Fruit fly (Drosophila melanogaster) whole organism, adult: Measurements from ENCODE around the gene Nsun5.
A peak's percentile ranks its signal among the peaks of the same experiment; 100 is the strongest.

Experiments used
- CG11617 ChIP-seq: fragments of 200-800 bp; sonication (Bioruptor generic); optimal IDR thresholded peaks from 2 replicates; lab custom pipeline; 2017; ENCODE audit warnings: mild to moderate bottlenecking, missing biosample characterization, missing genetic modification reagents, missing genetic modification characterization
- CG12768 ChIP-seq: fragments of 200-800 bp; sonication (Bioruptor generic); optimal IDR thresholded peaks from 2 replicates; lab custom pipeline; 2017; ENCODE audit warnings: missing biosample characterization, missing genetic modification characterization, mild to moderate bottlenecking, moderate library complexity, missing genetic modification reagents
- CG14711 ChIP-seq: fragments of 200-800 bp; sonication (Bioruptor generic); optimal IDR thresholded peaks from 2 replicates; lab custom pipeline; 2018; ENCODE audit warnings: missing biosample characterization, mild to moderate bottlenecking, missing genetic modification characterization, moderate library complexity
- CG1620 ChIP-seq: fragments of 200-800 bp; sonication (Bioruptor generic); optimal IDR thresholded peaks from 2 replicates; lab custom pipeline; 2016; ENCODE audit warnings: missing biosample characterization, missing genetic modification characterization
- CG33017 ChIP-seq: fragments of 200-800 bp; sonication (Bioruptor generic); optimal IDR thresholded peaks from 2 replicates; lab custom pipeline; 2018; ENCODE audit warnings: missing biosample characterization, mild to moderate bottlenecking, missing genetic modification characterization, moderate library complexity
- CG5204 ChIP-seq: fragments of 200-800 bp; sonication (Bioruptor generic); optimal IDR thresholded peaks from 2 replicates; lab custom pipeline; 2016; ENCODE audit warnings: missing biosample characterization, missing genetic modification characterization
- CG7045 ChIP-seq: fragments of 200-800 bp; sonication (Bioruptor generic); optimal IDR thresholded peaks from 2 replicates; lab custom pipeline; 2017; ENCODE audit warnings: missing biosample characterization, mild to moderate bottlenecking, missing genetic modification characterization
- CG7101 ChIP-seq: fragments of 200-800 bp; sonication (Bioruptor generic); optimal IDR thresholded peaks from 2 replicates; lab custom pipeline; 2018; ENCODE audit warnings: missing biosample characterization, mild to moderate bottlenecking, missing genetic modification characterization, moderate library complexity
- Clk ChIP-seq: fragments of 200-800 bp; sonication (Bioruptor generic); optimal IDR thresholded peaks from 2 replicates; lab custom pipeline; 2017; ENCODE audit warnings: missing biosample characterization, missing genetic modification characterization
- Crg-1 ChIP-seq: fragments of 200-800 bp; sonication (Bioruptor generic); optimal IDR thresholded peaks from 2 replicates; lab custom pipeline; 2016; ENCODE audit warnings: missing biosample characterization, missing genetic modification characterization
- Hr96 ChIP-seq: fragments of 200-800 bp; sonication (Bioruptor generic); optimal IDR thresholded peaks from 2 replicates; lab custom pipeline; 2016; ENCODE audit warnings: missing biosample characterization, missing genetic modification characterization
- Mnt ChIP-seq: fragments of 200-800 bp; sonication (Bioruptor generic); optimal IDR thresholded peaks from 2 replicates; lab custom pipeline; 2016; ENCODE audit warnings: missing biosample characterization, mild to moderate bottlenecking, missing genetic modification characterization
- bab1 ChIP-seq: fragments of 200-800 bp; sonication (Bioruptor generic); optimal IDR thresholded peaks from 3 replicates; lab custom pipeline; 2019; ENCODE audit warnings: missing biosample characterization, mild to moderate bottlenecking, missing genetic modification characterization, moderate library complexity
- cic ChIP-seq: fragments of 200-800 bp; sonication (Bioruptor generic); optimal IDR thresholded peaks from 2 replicates; lab custom pipeline; 2017; ENCODE audit warnings: missing biosample characterization, mild to moderate bottlenecking, missing genetic modification characterization, moderate library complexity
- cnc ChIP-seq, 2 experiments: fragments of >200 bp; optimal IDR thresholded peaks; 2 replicates each; lab custom pipeline; 2017
- kay ChIP-seq: fragments of 200-800 bp; sonication (Bioruptor generic); peaks from one replicate; lab custom pipeline; 2016; ENCODE audit warnings: missing biosample characterization, missing genetic modification characterization, borderline replicate concordance
- ovo ChIP-seq: fragments of 200-800 bp; sonication (Bioruptor generic); optimal IDR thresholded peaks from 2 replicates; lab custom pipeline; 2016; ENCODE audit warnings: missing biosample characterization, missing genetic modification characterization
- pad ChIP-seq: fragments of 200-800 bp; sonication (Bioruptor generic); optimal IDR thresholded peaks from 3 replicates; lab custom pipeline; 2017; ENCODE audit warnings: missing biosample characterization, missing genetic modification characterization, mild to moderate bottlenecking, moderate library complexity, missing genetic modification reagents
- tj ChIP-seq: fragments of 200-800 bp; sonication (Bioruptor generic); optimal IDR thresholded peaks from 3 replicates; lab custom pipeline; 2017; ENCODE audit warnings: missing biosample characterization, mild to moderate bottlenecking, missing genetic modification characterization, moderate library complexity
- toe ChIP-seq: fragments of 200-800 bp; sonication (Bioruptor generic); optimal IDR thresholded peaks from 2 replicates; lab custom pipeline; 2016; ENCODE audit warnings: missing biosample characterization, missing genetic modification characterization

Nsun5 gene

DNA sequence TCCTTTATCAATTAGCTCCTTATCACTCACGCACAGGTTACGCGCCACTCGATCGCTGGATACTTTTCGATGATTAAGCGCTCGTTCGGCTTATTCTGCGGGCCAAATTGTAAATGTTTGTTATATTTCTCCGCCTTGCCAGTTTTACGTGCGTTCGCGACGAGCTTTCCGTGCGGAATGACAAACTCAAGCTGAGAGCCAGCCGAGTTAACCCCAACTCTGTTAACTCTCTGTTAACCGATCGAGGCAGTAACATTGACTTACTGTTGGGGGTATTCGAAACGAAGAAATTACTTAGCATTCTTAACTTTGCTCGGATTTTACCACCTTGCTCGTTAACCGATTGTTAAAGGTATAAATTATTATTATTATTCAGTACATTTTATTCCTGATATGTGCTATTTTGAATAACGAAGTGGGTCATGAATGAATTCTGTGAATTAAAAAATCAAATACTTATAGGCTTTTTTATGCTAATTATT lies 8.6 kb downstream of the Nsun5 start, which contains the start of gene CG5835:
Gene CG5835 (minus strand): TSS at position 185 of the 482 bp plus-strand sequence.
- TF ChIP-seq kay (GFP tag; lab: Kevin White, UChicago): peak; percentile 82
- no peak for TF ChIP-seq CG12768 (GFP tag; lab: Kevin White, UChicago)
- TF ChIP-seq CG14711 (tag; lab: Kevin White, UChicago): peak; percentile 3
- no peak for TF ChIP-seq toe (GFP tag; lab: Kevin White, UChicago)
- no peak for TF ChIP-seq CG7045 (GFP tag; lab: Kevin White, UChicago)
- peak; percentile 58 for TF ChIP-seq Mnt
- peak; percentile 34 for TF ChIP-seq CG7101 (tag; lab: Kevin White, UChicago)
- no peak for TF ChIP-seq ovo (GFP tag; lab: Kevin White, UChicago)
- TF ChIP-seq bab1 (GFP tag; lab: Kevin White, UChicago): peak; percentile 46
- TF ChIP-seq CG33017 (tag; lab: Kevin White, UChicago): no peak
- no peak for TF ChIP-seq Crg-1 (GFP tag; lab: Kevin White, UChicago)
- TF ChIP-seq Hr96 (GFP tag; lab: Kevin White, UChicago): no peak
- TF ChIP-seq cnc (optimal IDR thresholded peaks at IDR 0.05; lab: Kevin White, UChicago): no peak
- TF ChIP-seq Clk: no peak
- peak; percentile 15 for TF ChIP-seq CG11617 (GFP tag; lab: Kevin White, UChicago)
- TF ChIP-seq pad (GFP tag; lab: Kevin White, UChicago): peak; percentile 11
- TF ChIP-seq tj (GFP tag; lab: Kevin White, UChicago): peak; percentile 62
- peak; percentile 36 for TF ChIP-seq CG1620 (GFP tag; lab: Kevin White, UChicago)
- no peak for TF ChIP-seq CG5204
- no peak for TF ChIP-seq cic (GFP tag; lab: Kevin White, UChicago)

DNA sequence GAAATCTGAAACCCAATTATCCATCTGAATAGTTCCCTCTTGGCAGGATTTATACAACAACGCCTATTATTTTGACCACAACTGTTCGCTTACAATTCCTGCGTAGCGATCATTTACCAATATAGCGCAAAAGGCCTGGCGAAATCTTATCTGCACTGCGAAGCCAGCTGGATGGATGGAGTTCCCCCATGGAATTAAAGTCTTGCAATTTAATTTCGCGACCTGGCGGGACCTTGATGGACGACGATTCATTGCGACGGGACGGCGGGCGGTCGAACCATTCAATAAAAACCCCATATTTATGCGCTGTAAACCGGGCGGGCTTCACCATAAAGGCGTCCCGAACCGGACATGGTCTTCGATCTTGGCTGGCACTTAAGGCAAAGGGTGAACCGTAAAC lies 9.3 kb downstream of the Nsun5 start:
- no peak for TF ChIP-seq cnc (optimal IDR thresholded peaks at IDR 0.05; lab: Kevin White, UChicago)
- TF ChIP-seq Mnt: no peak
- no peak for TF ChIP-seq CG11617 (GFP tag; lab: Kevin White, UChicago)
- no peak for TF ChIP-seq Hr96 (GFP tag; lab: Kevin White, UChicago)
- TF ChIP-seq CG33017 (tag; lab: Kevin White, UChicago): no peak
- TF ChIP-seq CG5204: no peak
- no peak for TF ChIP-seq bab1 (GFP tag; lab: Kevin White, UChicago)
- TF ChIP-seq CG12768 (GFP tag; lab: Kevin White, UChicago): no peak
- no peak for TF ChIP-seq tj (GFP tag; lab: Kevin White, UChicago)
- TF ChIP-seq Clk: no peak
- TF ChIP-seq toe (GFP tag; lab: Kevin White, UChicago): no peak
- no peak for TF ChIP-seq CG1620 (GFP tag; lab: Kevin White, UChicago)
- TF ChIP-seq CG7045 (GFP tag; lab: Kevin White, UChicago): no peak
- no peak for TF ChIP-seq CG14711 (tag; lab: Kevin White, UChicago)
- TF ChIP-seq kay (GFP tag; lab: Kevin White, UChicago): no peak
- TF ChIP-seq Crg-1 (GFP tag; lab: Kevin White, UChicago): no peak
- TF ChIP-seq ovo (GFP tag; lab: Kevin White, UChicago): no peak

DNA sequence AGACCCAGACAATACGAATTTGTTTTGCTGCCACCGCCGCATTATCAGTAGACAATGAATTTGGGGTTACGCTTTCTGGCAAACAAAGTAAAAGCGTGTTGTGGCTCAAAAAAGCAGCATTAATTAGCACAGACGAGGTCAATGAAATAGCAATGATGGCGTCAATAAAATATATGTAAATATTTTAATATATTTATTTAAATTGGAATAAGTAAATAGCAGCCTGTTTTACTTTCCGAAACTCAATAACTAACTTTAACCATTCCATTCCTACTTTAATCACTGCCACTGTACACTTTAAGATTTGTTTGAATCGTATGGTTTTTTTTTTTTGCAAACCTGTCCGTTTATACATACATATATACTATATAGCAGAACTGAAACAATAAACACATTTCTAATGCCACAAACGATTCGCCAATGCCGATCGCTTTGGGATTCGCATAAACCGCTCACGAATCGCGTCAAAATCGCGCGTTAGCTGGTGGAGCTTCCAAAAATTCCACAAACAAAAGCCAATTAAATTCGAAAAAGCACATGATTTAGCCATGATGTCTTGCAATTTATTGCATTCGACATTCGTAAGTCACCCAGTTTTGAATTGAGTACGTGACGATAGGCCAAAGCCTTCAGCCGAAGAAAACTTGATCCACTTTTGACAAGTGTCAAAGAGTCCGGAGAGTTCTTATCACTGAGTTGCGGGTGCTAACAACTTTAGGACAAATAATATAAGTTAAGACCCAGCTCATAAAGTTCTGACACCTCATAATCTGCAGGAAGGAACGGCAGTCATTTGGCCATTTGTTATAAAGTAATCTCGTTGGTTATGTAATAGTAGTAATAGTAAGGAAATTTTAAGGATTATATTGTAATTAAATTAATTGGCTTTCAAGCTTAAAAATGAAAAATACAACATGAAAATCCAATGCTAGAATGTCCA lies 10.0 kb downstream of the Nsun5 start:
- peak; percentile 19 for TF ChIP-seq CG33017 (tag; lab: Kevin White, UChicago)
- TF ChIP-seq kay (GFP tag; lab: Kevin White, UChicago): peak; percentile 69
- TF ChIP-seq CG7045 (GFP tag; lab: Kevin White, UChicago): no peak
- TF ChIP-seq pad (GFP tag; lab: Kevin White, UChicago): no peak
- no peak for TF ChIP-seq cnc (optimal IDR thresholded peaks at IDR 0.05; lab: Kevin White, UChicago)
- TF ChIP-seq CG14711 (tag; lab: Kevin White, UChicago): no peak

DNA sequence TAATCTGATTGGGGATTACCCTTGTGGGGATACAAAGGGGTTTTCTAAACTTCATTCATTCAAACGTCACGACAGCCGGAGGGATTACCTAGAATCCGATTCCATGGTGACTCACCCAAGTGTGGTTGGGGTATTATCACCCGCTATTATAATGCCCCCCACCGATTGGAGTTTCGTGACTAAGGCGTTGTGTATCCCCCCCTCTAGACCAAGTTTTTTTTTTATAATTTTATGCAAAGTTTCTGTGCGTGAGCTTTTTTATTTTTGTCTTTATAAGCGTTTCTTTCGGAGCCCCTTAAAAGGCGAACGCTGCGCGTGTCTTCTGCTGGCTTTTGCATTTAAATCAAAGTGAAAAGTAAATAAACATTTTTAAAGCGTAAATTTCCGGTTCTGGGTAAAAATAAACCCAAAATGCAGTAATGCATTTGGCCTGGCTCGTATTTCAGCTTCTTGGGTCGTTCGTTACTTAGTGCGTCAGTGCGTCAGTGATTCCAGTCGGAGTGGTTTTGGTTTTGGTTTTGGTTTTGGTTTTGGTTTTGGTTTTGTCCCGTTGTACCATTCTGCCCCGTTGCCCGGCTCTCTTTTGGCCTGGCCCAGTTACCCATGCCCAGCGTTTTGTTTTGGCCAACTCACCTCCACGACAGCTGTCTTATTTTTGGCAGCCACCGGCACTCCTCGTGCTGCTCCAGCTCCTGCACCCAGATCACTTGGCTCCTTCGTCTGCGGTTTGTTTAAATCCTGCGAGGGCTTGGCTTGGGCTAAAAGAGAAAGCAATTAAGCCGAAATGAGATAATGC lies 11.0 kb downstream of the Nsun5 start:
- TF ChIP-seq toe (GFP tag; lab: Kevin White, UChicago) (no peak), CG12768 (GFP tag; lab: Kevin White, UChicago) (no peak), CG11617 (GFP tag; lab: Kevin White, UChicago) (no peak), tj (GFP tag; lab: Kevin White, UChicago) (peak; percentile 14), kay (GFP tag; lab: Kevin White, UChicago) (peak; percentile 39), Mnt (no peak), CG7045 (GFP tag; lab: Kevin White, UChicago) (no peak)

DNA sequence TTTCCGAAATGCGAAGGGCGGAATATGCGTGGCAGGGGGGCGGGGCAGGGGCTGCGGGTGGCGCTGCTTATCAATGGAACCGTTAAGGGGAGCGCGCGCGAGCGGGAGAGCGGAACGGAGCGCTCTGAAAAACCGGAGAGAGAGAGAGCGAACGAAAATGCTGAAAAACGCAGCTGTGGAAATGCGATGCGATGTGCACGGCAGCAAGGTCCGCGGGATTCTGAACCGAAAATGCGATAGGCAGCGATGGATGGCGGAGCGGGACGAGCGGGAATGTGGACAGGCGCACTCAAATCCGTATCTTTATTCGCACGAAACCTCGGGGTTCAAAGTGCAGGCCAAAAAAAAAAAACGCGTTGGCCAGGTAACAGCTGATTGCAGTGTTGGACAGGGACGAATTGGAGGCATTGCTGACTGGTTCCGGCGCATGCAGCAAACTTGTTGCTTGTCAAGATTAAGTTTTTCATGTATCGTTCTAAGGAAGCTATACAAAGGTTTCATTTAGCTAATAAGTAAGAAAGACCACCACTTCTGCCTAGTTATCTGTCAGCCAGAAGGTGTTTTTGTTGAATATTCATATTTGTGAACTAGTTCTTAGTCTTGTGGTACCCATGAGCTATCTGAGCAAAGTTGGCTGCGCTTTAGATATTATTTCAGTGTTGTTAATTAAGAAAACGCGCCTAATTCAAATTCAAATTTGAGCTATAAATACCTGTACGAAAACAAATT lies 14.4 kb downstream of the Nsun5 start, which contains the start of gene Ppcs:
Gene Ppcs (minus strand): TSS at position 400 of the 729 bp plus-strand sequence.
- peak; percentile 89 for TF ChIP-seq ovo (GFP tag; lab: Kevin White, UChicago)
- peak; percentile 78 for TF ChIP-seq CG7101 (tag; lab: Kevin White, UChicago)
- peak; percentile 95 for TF ChIP-seq Crg-1 (GFP tag; lab: Kevin White, UChicago)
- TF ChIP-seq toe (GFP tag; lab: Kevin White, UChicago): peak; percentile 89
- peak; percentile 84 for TF ChIP-seq Clk
- TF ChIP-seq cic (GFP tag; lab: Kevin White, UChicago): peak; percentile 90
- TF ChIP-seq CG33017 (tag; lab: Kevin White, UChicago): peak; percentile 35
- TF ChIP-seq cnc (optimal IDR thresholded peaks at IDR 0.05; lab: Kevin White, UChicago): no peak
- peak; percentile 87 for TF ChIP-seq CG1620 (GFP tag; lab: Kevin White, UChicago)
- peak; percentile 75 for TF ChIP-seq CG14711 (tag; lab: Kevin White, UChicago)
- TF ChIP-seq CG5204: peak; percentile 90
- TF ChIP-seq CG11617 (GFP tag; lab: Kevin White, UChicago): peak; percentile 90
- peak; percentile 81 for TF ChIP-seq pad (GFP tag; lab: Kevin White, UChicago)
- peak; percentile 94 for TF ChIP-seq CG12768 (GFP tag; lab: Kevin White, UChicago)
- peak; percentile 83 for TF ChIP-seq bab1 (GFP tag; lab: Kevin White, UChicago)
- peak; percentile 93 for TF ChIP-seq Hr96 (GFP tag; lab: Kevin White, UChicago)
- peak; percentile 73 for TF ChIP-seq CG7045 (GFP tag; lab: Kevin White, UChicago)
- peak; percentile 60 for TF ChIP-seq kay (GFP tag; lab: Kevin White, UChicago)
- peak; percentile 91 for TF ChIP-seq Mnt
- peak; percentile 74 for TF ChIP-seq tj (GFP tag; lab: Kevin White, UChicago)
